Worm (Caenorhabditis elegans): ENCODE results near the gene T13C2.2.

- TF ChIP-seq skn-1 (tag; optimal IDR thresholded peaks at IDR 0.05) = no peak
- TF ChIP-seq zag-1 (tag; optimal IDR thresholded peaks at IDR 0.05) = no peak
- no peak for TF ChIP-seq fos-1 (tag; optimal IDR thresholded peaks at IDR 0.05)
- TF ChIP-seq snpc-4 (tag; optimal IDR thresholded peaks at IDR 0.05) = no peak
- no peak for TF ChIP-seq ceh-82 (tag; optimal IDR thresholded peaks at IDR 0.05)
- TF ChIP-seq nhr-11 (tag; optimal IDR thresholded peaks at IDR 0.05) = no peak
- no peak for TF ChIP-seq lin-39 (tag; optimal IDR thresholded peaks at IDR 0.05)
- TF ChIP-seq egl-27 (tag; optimal IDR thresholded peaks at IDR 0.05) = no peak
- TF ChIP-seq ama-1 (optimal IDR thresholded peaks at IDR 0.05) = no peak
- TF ChIP-seq unc-62 (GFP tag; optimal IDR thresholded peaks at IDR 0.05) = no peak
- TF ChIP-seq nhr-12 (tag; optimal IDR thresholded peaks at IDR 0.05) = no peak
- TF ChIP-seq ztf-11 (tag; optimal IDR thresholded peaks at IDR 0.05) = no peak
- no peak for TF ChIP-seq ztf-4 (tag; optimal IDR thresholded peaks at IDR 0.05)
- no peak for TF ChIP-seq nhr-237 (tag; optimal IDR thresholded peaks at IDR 0.05)
Measured at ce11 chrII:6820278-6820971, 28.4 kb downstream of the T13C2.2 start.

Data from whole organism, L2 larva.